Fruit fly (Drosophila melanogaster): ENCODE results near the gene rumpel.

- no peak for TF ChIP-seq sc (optimal IDR thresholded peaks at IDR 0.05)
- no peak for TF ChIP-seq sc (GFP tag; optimal IDR thresholded peaks at IDR 0.05)
- no peak for TF ChIP-seq CG1024 (GFP tag; IDR thresholded peaks at IDR 0.05)
- TF ChIP-seq CG4854 (GFP tag; optimal IDR thresholded peaks at IDR 0.05) = no peak
- TF ChIP-seq nerfin-2 (GFP tag; IDR thresholded peaks at IDR 0.05; ENCODE audit: partially characterized antibody) = no peak
- no peak for TF ChIP-seq CG11085 (GFP tag; IDR thresholded peaks at IDR 0.05)
- TF ChIP-seq tx (GFP tag; optimal IDR thresholded peaks at IDR 0.05) = no peak
- no peak for TF ChIP-seq NFAT (GFP tag; IDR thresholded peaks at IDR 0.05)
- TF ChIP-seq TFAM (GFP tag; optimal IDR thresholded peaks at IDR 0.05) = no peak
- TF ChIP-seq CG4328 (GFP tag; optimal IDR thresholded peaks at IDR 0.05) = no peak
- TF ChIP-seq sna (GFP tag; IDR thresholded peaks at IDR 0.05; ENCODE audit: partially characterized antibody) = no peak
- no peak for TF ChIP-seq CG32772 (GFP tag; IDR thresholded peaks at IDR 0.05)
- TF ChIP-seq CG11093 (GFP tag; IDR thresholded peaks at IDR 0.05) = no peak
- no peak for TF ChIP-seq corto (GFP tag; optimal IDR thresholded peaks at IDR 0.05)
Measured at dm6 chrX:7372475-7372874, 45.9 kb upstream of the rumpel start.

Measured in whole organism, embryonic.